Worm (Caenorhabditis elegans) whole organism, midembryonic: ENCODE results near the gene acn-1.

Source experiments
- T22C8.4 ChIP-seq: fragments of 200-800 bp; sonication (Bioruptor generic); IDR thresholded peaks from 2 replicates; pipeline ENCODE4 v1.3.6; 2022; ENCODE audit warnings: missing genetic modification characterization, missing compliant biosample characterization
- cog-1 ChIP-seq: sonication (generic microtip); optimal IDR thresholded peaks from 2 replicates; lab custom pipeline; 2016; ENCODE audit warnings: missing genetic modification characterization, missing compliant biosample characterization
- flt-1 ChIP-seq: fragments of 200-800 bp; sonication (Bioruptor generic); IDR thresholded peaks from 2 replicates; pipeline ENCODE4 v1.3.6; 2022; ENCODE audit warnings: missing genetic modification characterization, missing compliant biosample characterization
- klf-2 ChIP-seq: fragments of 200-800 bp; sonication (Bioruptor generic); conservative IDR thresholded peaks from 2 replicates; pipeline ENCODE4 v1.3.6; 2022; ENCODE audit warnings: missing genetic modification reagents, missing genetic modification characterization, missing compliant biosample characterization
- med-1 ChIP-seq: sonication (generic microtip); optimal IDR thresholded peaks from 2 replicates; lab custom pipeline; 2017; ENCODE audit warnings: missing genetic modification characterization, mild to moderate bottlenecking, missing compliant biosample characterization, antibody characterized with exemption, missing genetic modification reagents; ENCODE audit not compliant: insufficient read depth
- ref-1 ChIP-seq: fragments of 200-800 bp; sonication (Bioruptor generic); conservative IDR thresholded peaks from 2 replicates; pipeline ENCODE4 v1.3.6; 2022; ENCODE audit warnings: missing genetic modification reagents, missing genetic modification characterization, missing compliant biosample characterization
- tab-1 ChIP-seq: fragments of 200-800 bp; sonication (Bioruptor generic); IDR thresholded peaks from 2 replicates; pipeline ENCODE4 v1.3.6; 2022; ENCODE audit warnings: missing genetic modification characterization, missing compliant biosample characterization
- ztf-23 ChIP-seq: fragments of 200-800 bp; sonication (Bioruptor generic); IDR thresholded peaks from 2 replicates; pipeline ENCODE4 v1.3.6; 2022; ENCODE audit warnings: missing genetic modification reagents, missing genetic modification characterization, missing compliant biosample characterization
- ztf-29 ChIP-seq: fragments of 200-800 bp; sonication (Bioruptor generic); IDR thresholded peaks from 2 replicates; pipeline ENCODE4 v1.3.6; 2022; ENCODE audit warnings: missing genetic modification reagents, missing genetic modification characterization, missing compliant biosample characterization

DNA sequence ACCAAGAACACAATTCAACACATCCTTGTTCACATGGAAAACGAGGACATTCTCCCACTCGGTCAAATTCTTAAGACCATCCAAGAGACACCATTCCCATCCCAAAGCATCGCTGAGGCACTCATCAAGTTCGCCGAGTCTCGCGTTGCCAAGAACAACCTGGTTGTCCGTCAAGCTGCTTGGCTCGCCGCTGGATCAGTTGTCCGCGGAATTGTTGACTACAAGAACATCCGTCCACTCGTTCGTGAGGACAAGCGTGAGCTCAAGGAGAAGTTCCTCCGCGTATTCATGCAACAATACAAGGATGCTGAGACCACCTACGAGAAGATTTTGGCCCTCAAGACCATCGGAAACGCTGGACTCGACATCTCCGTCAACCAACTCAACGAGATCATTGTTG, 5.5 kb upstream of the acn-1 start:
- TF ChIP-seq flt-1 (GFP tag; lab: Robert Waterston, UW) (no peak), tab-1 (GFP tag; lab: Robert Waterston, UW) (no peak), T22C8.4 (GFP tag; lab: Robert Waterston, UW) (no peak), ztf-23 (GFP tag; lab: Robert Waterston, UW) (no peak), ref-1 (no peak), med-1 (GFP tag; lab: Kevin White, UChicago) (no peak), cog-1 (no peak), ztf-29 (no peak), klf-2 (GFP tag; lab: Robert Waterston, UW) (no peak)
